ENCODE assay signal across 1 fruit fly cellular context in genomic region chrX:4010835-4011234, dm6.
TF ChIP-seq lines count a peak whose summit lies in the region.

No protein-coding gene starts in this region.

TF ChIP-seq in whole organism, embryonic, 481 proteins besides CTCF, POLR2A, EP300 and RAD21 (continued from another document):
- TF ChIP-seq CG13287 (GFP tag; IDR thresholded peaks at IDR 0.05; lab: Robert Waterston, UW; ENCODE audit: partially characterized antibody) (no peak), caup (GFP tag; optimal IDR thresholded peaks at IDR 0.05; lab: Kevin White, UChicago; ENCODE audit: severe bottlenecking) (peak; percentile 23), CG16779 (GFP tag; IDR thresholded peaks at IDR 0.05; lab: Robert Waterston, UW) (no peak), Mad (GFP tag; optimal IDR thresholded peaks at IDR 0.05; lab: Kevin White, UChicago) (no peak), CG18599 (GFP tag; optimal IDR thresholded peaks at IDR 0.05; lab: Kevin White, UChicago) (peak; percentile 73), seq (GFP tag; IDR thresholded peaks at IDR 0.05; lab: Robert Waterston, UW) (no peak), lab (GFP tag; optimal IDR thresholded peaks at IDR 0.05; lab: Kevin White, UChicago) (peak; percentile 77), ro (GFP tag; IDR thresholded peaks at IDR 0.05; lab: Robert Waterston, UW) (no peak), az2 (GFP tag; optimal IDR thresholded peaks at IDR 0.05; lab: Kevin White, UChicago) (peak; percentile 48), dati (GFP tag; IDR thresholded peaks at IDR 0.05; lab: Robert Waterston, UW) (no peak), CG1529 (GFP tag; optimal IDR thresholded peaks at IDR 0.05; lab: Kevin White, UChicago) (no peak), HmgZ (tag; optimal IDR thresholded peaks at IDR 0.05; lab: Kevin White, UChicago) (no peak), Bdp1 (GFP tag; optimal IDR thresholded peaks at IDR 0.05; lab: Kevin White, UChicago) (no peak), CG33213 (GFP tag; optimal IDR thresholded peaks at IDR 0.05; lab: Kevin White, UChicago) (peak; percentile 22), CG18476 (GFP tag; optimal IDR thresholded peaks at IDR 0.05; lab: Kevin White, UChicago) (no peak), CG10321 (GFP tag; IDR thresholded peaks at IDR 0.05; lab: Robert Waterston, UW) (no peak), Nf-YC (tag; optimal IDR thresholded peaks at IDR 0.05; lab: Kevin White, UChicago) (no peak), Lim3 (GFP tag; IDR thresholded peaks at IDR 0.05; lab: Robert Waterston, UW) (no peak), bab2 (GFP tag; optimal IDR thresholded peaks at IDR 0.05; lab: Kevin White, UChicago) (peak; percentile 42), sd (tag; optimal IDR thresholded peaks at IDR 0.05; lab: Kevin White, UChicago) (no peak), Optix (GFP tag; IDR thresholded peaks at IDR 0.05; lab: Robert Waterston, UW) (0 out of 3 replicates have a peak, but pooled peaks have one; percentile 10), Neu2 (GFP tag; optimal IDR thresholded peaks at IDR 0.05; lab: Kevin White, UChicago; ENCODE audit: borderline replicate concordance) (no peak), CG10267 (tag; optimal IDR thresholded peaks at IDR 0.05; lab: Kevin White, UChicago) (peak; percentile 38), Dfd (GFP tag; optimal IDR thresholded peaks at IDR 0.05; lab: Kevin White, UChicago) (no peak), Hr78 (GFP tag; optimal IDR thresholded peaks at IDR 0.05; lab: Kevin White, UChicago) (no peak), jing (GFP tag; optimal IDR thresholded peaks at IDR 0.05; lab: Kevin White, UChicago) (peak; percentile 32), CG8944 (GFP tag; optimal IDR thresholded peaks at IDR 0.05; lab: Kevin White, UChicago) (peak; percentile 36), chn (GFP tag; optimal IDR thresholded peaks at IDR 0.05; lab: Kevin White, UChicago) (peak; percentile 20), CG17361 (GFP tag; IDR thresholded peaks at IDR 0.05; lab: Robert Waterston, UW) (no peak), org-1 (GFP tag; optimal IDR thresholded peaks at IDR 0.05; lab: Kevin White, UChicago) (peak; percentile 28), ranshi (GFP tag; IDR thresholded peaks at IDR 0.05; lab: Robert Waterston, UW) (peak; percentile 30; the same call in 1 of the 2 replicates), Poxn (GFP tag; IDR thresholded peaks at IDR 0.05; lab: Robert Waterston, UW) (no peak), CoRest (tag; optimal IDR thresholded peaks at IDR 0.05; lab: Kevin White, UChicago) (peak; percentile 44), CG16813 (GFP tag; IDR thresholded peaks at IDR 0.05; lab: Robert Waterston, UW; ENCODE audit: partially characterized antibody) (no peak), HLH4C (GFP tag; IDR thresholded peaks at IDR 0.05; lab: Robert Waterston, UW; ENCODE audit: partially characterized antibody) (no peak), Dip2 (GFP tag; IDR thresholded peaks at IDR 0.05; lab: Robert Waterston, UW) (no peak), pb (GFP tag; optimal IDR thresholded peaks at IDR 0.05; lab: Kevin White, UChicago) (peak; percentile 24), ab (GFP tag; optimal IDR thresholded peaks at IDR 0.05; lab: Kevin White, UChicago) (no peak), pita (GFP tag; optimal IDR thresholded peaks at IDR 0.05; lab: Kevin White, UChicago) (no peak), CG13624 (GFP tag; optimal IDR thresholded peaks at IDR 0.05; lab: Kevin White, UChicago) (peak; percentile 26), CG8478 (optimal IDR thresholded peaks at IDR 0.05; lab: Kevin White, UChicago) (no peak), CG10431 (GFP tag; optimal IDR thresholded peaks at IDR 0.05; lab: Kevin White, UChicago) (no peak), gem (tag; optimal IDR thresholded peaks at IDR 0.05; lab: Kevin White, UChicago) (peak; percentile 73), pfk (GFP tag; optimal IDR thresholded peaks at IDR 0.05; lab: Kevin White, UChicago) (no peak), Spps (tag; optimal IDR thresholded peaks at IDR 0.05; lab: Kevin White, UChicago) (no peak), CG30431 (GFP tag; optimal IDR thresholded peaks at IDR 0.05; lab: Kevin White, UChicago) (peak; percentile 39), sug (tag; optimal IDR thresholded peaks at IDR 0.05; lab: Kevin White, UChicago) (no peak), zf30C (GFP tag; optimal IDR thresholded peaks at IDR 0.05; lab: Kevin White, UChicago) (no peak), CkIIα-i1 (GFP tag; IDR thresholded peaks at IDR 0.05; lab: Robert Waterston, UW) (no peak), CG33557 (GFP tag; optimal IDR thresholded peaks at IDR 0.05; lab: Kevin White, UChicago) (no peak), Lhr (GFP tag; optimal IDR thresholded peaks at IDR 0.05; lab: Kevin White, UChicago) (no peak), CG7271 (tag; optimal IDR thresholded peaks at IDR 0.05; lab: Kevin White, UChicago) (no peak), scrt (GFP tag; optimal IDR thresholded peaks at IDR 0.05; lab: Kevin White, UChicago) (peak; percentile 49), stwl (tag; optimal IDR thresholded peaks at IDR 0.05; lab: Kevin White, UChicago) (no peak), z (GFP tag; IDR thresholded peaks at IDR 0.05; lab: Robert Waterston, UW) (no peak), CG7372 (GFP tag; IDR thresholded peaks at IDR 0.05; lab: Robert Waterston, UW) (no peak), h (optimal IDR thresholded peaks at IDR 0.05; lab: Kevin White, UChicago) (no peak), Sin3A (optimal IDR thresholded peaks at IDR 0.05; lab: Kevin White, UChicago) (no peak), CG6175 (GFP tag; IDR thresholded peaks at IDR 0.05; lab: Robert Waterston, UW) (no peak), odd (GFP tag; optimal IDR thresholded peaks at IDR 0.05; lab: Kevin White, UChicago) (peak; percentile 10), HLHmδ (GFP tag; optimal IDR thresholded peaks at IDR 0.05; lab: Kevin White, UChicago) (no peak), Doc2 (GFP tag; IDR thresholded peaks at IDR 0.05; lab: Robert Waterston, UW) (no peak), Sry-δ (GFP tag; optimal IDR thresholded peaks at IDR 0.05; lab: Kevin White, UChicago) (no peak), Dbx (GFP tag; IDR thresholded peaks at IDR 0.05; lab: Robert Waterston, UW) (no peak), Antp (GFP tag; optimal IDR thresholded peaks at IDR 0.05; lab: Kevin White, UChicago) (peak; percentile 73), kni (GFP tag; optimal IDR thresholded peaks at IDR 0.05; lab: Kevin White, UChicago) (no peak), CG7357 (GFP tag; IDR thresholded peaks at IDR 0.05; lab: Robert Waterston, UW) (0 out of 3 replicates have a peak, but pooled peaks have one; percentile 25), NfI (GFP tag; optimal IDR thresholded peaks at IDR 0.05; lab: Kevin White, UChicago) (peak; percentile 55), sima (GFP tag; optimal IDR thresholded peaks at IDR 0.05; lab: Kevin White, UChicago) (no peak), Doc3 (GFP tag; IDR thresholded peaks at IDR 0.05; lab: Robert Waterston, UW; ENCODE audit: partially characterized antibody) (no peak), emc (GFP tag; optimal IDR thresholded peaks at IDR 0.05; lab: Kevin White, UChicago) (no peak), CG6254 (GFP tag; optimal IDR thresholded peaks at IDR 0.05; lab: Kevin White, UChicago) (no peak), CG5245 (GFP tag; optimal IDR thresholded peaks at IDR 0.05; lab: Kevin White, UChicago) (peak; percentile 37), dmrt99B (tag; optimal IDR thresholded peaks at IDR 0.05; lab: Kevin White, UChicago) (peak; percentile 68), CG12659 (GFP tag; optimal IDR thresholded peaks at IDR 0.05; lab: Kevin White, UChicago) (peak; percentile 25), Xrp1 (GFP tag; IDR thresholded peaks at IDR 0.05; lab: Robert Waterston, UW) (peak; percentile 63; the same call in 1 of the 2 replicates), D (optimal IDR thresholded peaks at IDR 0.05; lab: Kevin White, UChicago) (no peak), D (GFP tag; optimal IDR thresholded peaks at IDR 0.05; lab: Kevin White, UChicago) (peak; percentile 33), CG30020 (tag; optimal IDR thresholded peaks at IDR 0.05; lab: Kevin White, UChicago) (no peak), CG17359 (tag; optimal IDR thresholded peaks at IDR 0.05; lab: Kevin White, UChicago) (peak; percentile 62), crc (GFP tag; optimal IDR thresholded peaks at IDR 0.05; lab: Kevin White, UChicago) (no peak), YL-1 (GFP tag; optimal IDR thresholded peaks at IDR 0.05; lab: Kevin White, UChicago) (no peak), nerfin-2 (GFP tag; IDR thresholded peaks at IDR 0.05; lab: Robert Waterston, UW; ENCODE audit: partially characterized antibody) (no peak), CG6765 (GFP tag; optimal IDR thresholded peaks at IDR 0.05; lab: Kevin White, UChicago) (no peak), CG6272 (GFP tag; IDR thresholded peaks at IDR 0.05; lab: Robert Waterston, UW) (0 out of 2 replicates have a peak, but pooled peaks have one; percentile 24), CG17186 (GFP tag; optimal IDR thresholded peaks at IDR 0.05; lab: Kevin White, UChicago) (no peak), CG7963 (GFP tag; IDR thresholded peaks at IDR 0.05; lab: Robert Waterston, UW; ENCODE audit: partially characterized antibody) (no peak), Bgb (GFP tag; IDR thresholded peaks at IDR 0.05; lab: Robert Waterston, UW; ENCODE audit: partially characterized antibody) (no peak), run (tag; optimal IDR thresholded peaks at IDR 0.05; lab: Kevin White, UChicago) (no peak), gfzf (GFP tag; optimal IDR thresholded peaks at IDR 0.05; lab: Kevin White, UChicago) (no peak), Med (GFP tag; lab: Kevin White, UChicago) (peak; percentile 90), Vsx1 (GFP tag; optimal IDR thresholded peaks at IDR 0.05; lab: Kevin White, UChicago) (no peak), CG7786 (GFP tag; optimal IDR thresholded peaks at IDR 0.05; lab: Kevin White, UChicago) (peak; percentile 33), CG17612 (GFP tag; IDR thresholded peaks at IDR 0.05; lab: Robert Waterston, UW) (no peak), zfh1 (GFP tag; IDR thresholded peaks at IDR 0.05; lab: Robert Waterston, UW) (peak; percentile 58; the same call in 2 of the 3 replicates), hth (optimal IDR thresholded peaks at IDR 0.05; lab: Kevin White, UChicago) (no peak), inv (GFP tag; IDR thresholded peaks at IDR 0.05; lab: Robert Waterston, UW; ENCODE audit: partially characterized antibody) (no peak), CG12155 (GFP tag; optimal IDR thresholded peaks at IDR 0.05; lab: Kevin White, UChicago) (peak; percentile 14), Dp (GFP tag; optimal IDR thresholded peaks at IDR 0.05; lab: Kevin White, UChicago) (no peak), CG6654 (GFP tag; optimal IDR thresholded peaks at IDR 0.05; lab: Kevin White, UChicago) (peak; percentile 14), pho (GFP tag; optimal IDR thresholded peaks at IDR 0.05; lab: Kevin White, UChicago) (peak; percentile 13), Fer2 (tag; optimal IDR thresholded peaks at IDR 0.05; lab: Kevin White, UChicago) (no peak), H15 (GFP tag; IDR thresholded peaks at IDR 0.05; lab: Robert Waterston, UW) (peak; percentile 38; the same call in 1 of the 3 replicates), dysf (GFP tag; IDR thresholded peaks at IDR 0.05; lab: Robert Waterston, UW) (peak; percentile 58), CG7839 (tag; optimal IDR thresholded peaks at IDR 0.05; lab: Kevin White, UChicago) (peak; percentile 70), CG10959 (GFP tag; IDR thresholded peaks at IDR 0.05; lab: Robert Waterston, UW) (0 out of 2 replicates have a peak, but pooled peaks have one; percentile 45), eyg (GFP tag; optimal IDR thresholded peaks at IDR 0.05; lab: Kevin White, UChicago) (peak; percentile 16), tgo (GFP tag; IDR thresholded peaks at IDR 0.05; lab: Robert Waterston, UW) (peak; percentile 51; the same call in 1 of the 3 replicates), CG14965 (GFP tag; optimal IDR thresholded peaks at IDR 0.05; lab: Kevin White, UChicago; ENCODE audit: borderline replicate concordance) (no peak), btn (GFP tag; optimal IDR thresholded peaks at IDR 0.05; lab: Kevin White, UChicago) (peak; percentile 3), CG11560 (tag; IDR thresholded peaks at IDR 0.05; lab: Robert Waterston, UW) (peak; percentile 17; the same call in 1 of the 3 replicates), mirr (GFP tag; optimal IDR thresholded peaks at IDR 0.05; lab: Kevin White, UChicago) (no peak), fd102C (GFP tag; optimal IDR thresholded peaks at IDR 0.05; lab: Kevin White, UChicago) (no peak), en (GFP tag; optimal IDR thresholded peaks at IDR 0.05; lab: Kevin White, UChicago) (no peak), Hr3 (GFP tag; optimal IDR thresholded peaks at IDR 0.05; lab: Kevin White, UChicago) (peak; percentile 7), sna (GFP tag; IDR thresholded peaks at IDR 0.05; lab: Robert Waterston, UW; ENCODE audit: partially characterized antibody) (no peak), repo (GFP tag; optimal IDR thresholded peaks at IDR 0.05; lab: Kevin White, UChicago) (peak; percentile 27), Drgx (GFP tag; IDR thresholded peaks at IDR 0.05; lab: Robert Waterston, UW) (no peak), CG14050 (GFP tag; IDR thresholded peaks at IDR 0.05; lab: Robert Waterston, UW) (no peak), CG31388 (GFP tag; optimal IDR thresholded peaks at IDR 0.05; lab: Kevin White, UChicago) (no peak), CG2199 (GFP tag; IDR thresholded peaks at IDR 0.05; lab: Robert Waterston, UW) (no peak), ara (GFP tag; IDR thresholded peaks at IDR 0.05; lab: Robert Waterston, UW) (no peak), lilli (GFP tag; optimal IDR thresholded peaks at IDR 0.05; lab: Kevin White, UChicago) (peak; percentile 22), CG12219 (GFP tag; optimal IDR thresholded peaks at IDR 0.05; lab: Kevin White, UChicago) (peak; percentile 55), Scr (GFP tag; IDR thresholded peaks at IDR 0.05; lab: Robert Waterston, UW; ENCODE audit: partially characterized antibody) (no peak), gsb-n (tag; optimal IDR thresholded peaks at IDR 0.05; lab: Kevin White, UChicago) (peak; percentile 20), CG10209 (GFP tag; optimal IDR thresholded peaks at IDR 0.05; lab: Kevin White, UChicago) (peak; percentile 49), CG10274 (GFP tag; optimal IDR thresholded peaks at IDR 0.05; lab: Kevin White, UChicago) (no peak), CG17568 (GFP tag; optimal IDR thresholded peaks at IDR 0.05; lab: Kevin White, UChicago) (no peak), CG10565 (GFP tag; optimal IDR thresholded peaks at IDR 0.05; lab: Kevin White, UChicago) (no peak), pros (GFP tag; optimal IDR thresholded peaks at IDR 0.05; lab: Kevin White, UChicago) (no peak), CG9876 (GFP tag; optimal IDR thresholded peaks at IDR 0.05; lab: Kevin White, UChicago) (no peak), CG13894 (tag; optimal IDR thresholded peaks at IDR 0.05; lab: Kevin White, UChicago) (no peak), CG17802 (tag; optimal IDR thresholded peaks at IDR 0.05; lab: Kevin White, UChicago) (peak; percentile 8)
TF ChIP-seq in whole organism, embryonic: peak in this region for 203.
